Worm (Caenorhabditis elegans): ENCODE measurements around the gene rps-29.
A peak's percentile ranks its signal among the peaks of the same experiment; 100 is the strongest.

DNA sequence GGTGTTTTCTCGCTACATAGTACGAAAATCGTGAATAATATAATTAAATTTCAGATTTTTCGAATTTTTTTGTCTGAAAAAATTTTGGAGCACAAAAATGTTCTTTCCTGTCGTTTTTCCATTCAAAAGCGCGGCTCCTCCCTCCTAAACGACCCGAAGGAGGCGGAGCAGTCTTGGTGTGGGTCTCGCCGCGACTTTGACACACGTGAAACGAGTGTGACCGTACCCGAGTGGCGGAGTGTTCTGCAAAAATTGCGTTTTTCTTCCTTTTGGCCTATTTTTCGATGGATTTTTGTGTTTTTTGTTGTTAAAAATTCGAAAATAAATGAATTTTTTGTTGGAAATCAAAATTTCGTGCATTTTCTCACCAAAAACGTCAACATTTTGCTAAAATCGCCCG lies 505 bp upstream of the rps-29 start, which contains the start of gene snt-2:
- no peak for TF ChIP-seq daf-12 (tag; optimal IDR thresholded peaks at IDR 0.05)
- TF ChIP-seq lin-15B (tag; optimal IDR thresholded peaks at IDR 0.05) = peak; percentile 86
- no peak for TF ChIP-seq nhr-237 (tag; optimal IDR thresholded peaks at IDR 0.05)
